Fruit fly (Drosophila melanogaster) whole organism, embryonic: ENCODE results near the gene ea.
A peak's percentile ranks its signal among the peaks of the same experiment; 100 is the strongest.

Experiments used
- Abd-B ChIP-seq: fragments of 200-800 bp; sonication (Bioruptor generic); optimal IDR thresholded peaks from 2 replicates; lab custom pipeline; 2018; ENCODE audit warnings: missing biosample characterization, mild to moderate bottlenecking, missing genetic modification characterization, moderate library complexity
- Aef1 ChIP-seq: fragments of 200-800 bp; sonication (Bioruptor generic); IDR thresholded peaks from 3 replicates; pipeline ENCODE4 v1.3.6; 2022; ENCODE audit warnings: missing biosample characterization, missing genetic modification characterization
- Atf-2 ChIP-seq: fragments of 200-800 bp; sonication (Bioruptor generic); optimal IDR thresholded peaks from 2 replicates; lab custom pipeline; 2016; ENCODE audit warnings: missing biosample characterization, missing genetic modification characterization
- Blimp-1 ChIP-seq: fragments of 200-800 bp; sonication (Bioruptor generic); optimal IDR thresholded peaks from 3 replicates; lab custom pipeline; 2018; ENCODE audit warnings: missing biosample characterization, missing genetic modification characterization, mild to moderate bottlenecking, moderate library complexity, missing genetic modification reagents
- CG10959 ChIP-seq: fragments of 200-800 bp; sonication (Bioruptor generic); IDR thresholded peaks from 2 replicates; pipeline ENCODE4 v1.3.6; 2022; ENCODE audit warnings: missing biosample characterization, missing genetic modification characterization
- CG11456 ChIP-seq: fragments of 200-800 bp; sonication (Bioruptor generic); IDR thresholded peaks from 3 replicates; pipeline ENCODE4 v1.3.6; 2022; ENCODE audit warnings: missing biosample characterization, missing genetic modification characterization
- CG11560 ChIP-seq: fragments of 200-800 bp; sonication (Bioruptor generic); IDR thresholded peaks from 3 replicates; pipeline ENCODE4 v1.3.6; 2022; ENCODE audit warnings: missing biosample characterization, missing genetic modification characterization
- CG12219 ChIP-seq: fragments of 200-800 bp; sonication (Bioruptor generic); optimal IDR thresholded peaks from 3 replicates; lab custom pipeline; 2018; ENCODE audit warnings: missing biosample characterization, mild to moderate bottlenecking, missing genetic modification characterization
- CG14667 ChIP-seq: fragments of 200-800 bp; sonication (Bioruptor generic); IDR thresholded peaks from 2 replicates; pipeline ENCODE4 v1.3.6; 2022; ENCODE audit warnings: missing biosample characterization, missing genetic modification characterization
- CG1529 ChIP-seq: fragments of 200-800 bp; sonication (Bioruptor generic); optimal IDR thresholded peaks from 3 replicates; lab custom pipeline; 2018; ENCODE audit warnings: missing biosample characterization, missing genetic modification characterization
- CG1603 ChIP-seq: fragments of 200-800 bp; sonication (Bioruptor generic); optimal IDR thresholded peaks from 2 replicates; lab custom pipeline; 2019; ENCODE audit warnings: missing biosample characterization, mild to moderate bottlenecking, missing genetic modification characterization, moderate library complexity
- CG16813 ChIP-seq: fragments of 200-800 bp; sonication (Bioruptor generic); IDR thresholded peaks from 3 replicates; pipeline ENCODE4 v1.3.6; 2022; ENCODE audit warnings: missing biosample characterization, missing genetic modification characterization; ENCODE audit not compliant: partially characterized antibody
- CG17328 ChIP-seq: fragments of 200-800 bp; sonication (Bioruptor generic); IDR thresholded peaks from 2 replicates; pipeline ENCODE4 v1.3.6; 2022; ENCODE audit warnings: missing biosample characterization, missing genetic modification characterization
- CG18011 ChIP-seq: fragments of 200-800 bp; sonication (Bioruptor generic); optimal IDR thresholded peaks from 2 replicates; lab custom pipeline; 2017; ENCODE audit warnings: missing biosample characterization, missing genetic modification characterization, mild to moderate bottlenecking, moderate library complexity, missing genotype
- CG2116 ChIP-seq: fragments of 200-800 bp; sonication (Bioruptor generic); optimal IDR thresholded peaks from 3 replicates; lab custom pipeline; 2018; ENCODE audit warnings: missing biosample characterization, mild to moderate bottlenecking, missing genetic modification characterization
- CG30403 ChIP-seq: fragments of 200-800 bp; sonication (Bioruptor generic); optimal IDR thresholded peaks from 3 replicates; lab custom pipeline; 2016; ENCODE audit warnings: missing biosample characterization, missing genetic modification characterization
- CG31224 ChIP-seq: fragments of 200-800 bp; sonication (Bioruptor generic); IDR thresholded peaks from 2 replicates; pipeline ENCODE4 v1.3.6; 2022; ENCODE audit warnings: missing biosample characterization, missing genetic modification characterization
- CG3838 ChIP-seq: fragments of 200-800 bp; sonication (Bioruptor generic); optimal IDR thresholded peaks from 3 replicates; lab custom pipeline; 2016; ENCODE audit warnings: missing biosample characterization, missing genetic modification characterization
- CG4328 ChIP-seq: fragments of 200-800 bp; sonication (Bioruptor generic); optimal IDR thresholded peaks from 3 replicates; lab custom pipeline; 2017; ENCODE audit warnings: missing biosample characterization, missing genetic modification reagents, missing genetic modification characterization
- CG43689 ChIP-seq: fragments of 200-800 bp; sonication (Bioruptor generic); IDR thresholded peaks from 2 replicates; pipeline ENCODE4 v1.3.6; 2022; ENCODE audit warnings: missing biosample characterization, missing genetic modification characterization
- CG4424 ChIP-seq: fragments of 200-800 bp; sonication (Bioruptor generic); optimal IDR thresholded peaks from 3 replicates; lab custom pipeline; 2016; ENCODE audit warnings: missing biosample characterization, missing genetic modification characterization
- CG4707 ChIP-seq: fragments of 200-800 bp; sonication (Bioruptor generic); optimal IDR thresholded peaks from 2 replicates; lab custom pipeline; 2018; ENCODE audit warnings: missing biosample characterization, mild to moderate bottlenecking, missing genetic modification characterization, moderate library complexity
- CG4730 ChIP-seq: fragments of 200-800 bp; sonication (Bioruptor generic); IDR thresholded peaks from 2 replicates; pipeline ENCODE4 v1.3.6; 2022; ENCODE audit warnings: missing biosample characterization, missing genetic modification characterization
- CG7987 ChIP-seq: fragments of 200-800 bp; sonication (Bioruptor generic); optimal IDR thresholded peaks from 2 replicates; lab custom pipeline; 2018; ENCODE audit warnings: missing biosample characterization, mild to moderate bottlenecking, missing genetic modification characterization, moderate library complexity
- CG8924 ChIP-seq: fragments of 200-800 bp; optimal IDR thresholded peaks from 3 replicates; lab custom pipeline; 2019; ENCODE audit warnings: missing biosample characterization, mild to moderate bottlenecking, missing genetic modification characterization, moderate library complexity
- CG9437 ChIP-seq: fragments of 200-800 bp; sonication (Bioruptor generic); optimal IDR thresholded peaks from 2 replicates; lab custom pipeline; 2018; ENCODE audit warnings: missing biosample characterization, mild to moderate bottlenecking, missing genetic modification characterization
- CkIIα-i1 ChIP-seq: fragments of 200-800 bp; sonication (Bioruptor generic); IDR thresholded peaks from 2 replicates; pipeline ENCODE4 v1.3.6; 2022; ENCODE audit warnings: missing biosample characterization, missing genetic modification characterization
- Dad ChIP-seq: fragments of 200-800 bp; sonication (Bioruptor generic); optimal IDR thresholded peaks from 3 replicates; lab custom pipeline; 2016; ENCODE audit warnings: missing biosample characterization, missing genetic modification characterization
- Dip3 ChIP-seq: fragments of 200-800 bp; sonication (Bioruptor generic); optimal IDR thresholded peaks from 3 replicates; lab custom pipeline; 2016; ENCODE audit warnings: missing biosample characterization, missing genetic modification characterization
- Fer2 ChIP-seq: fragments of 200-800 bp; sonication (Bioruptor generic); optimal IDR thresholded peaks from 2 replicates; lab custom pipeline; 2018; ENCODE audit warnings: missing biosample characterization, mild to moderate bottlenecking, missing genetic modification characterization, moderate library complexity
- Lhr ChIP-seq: fragments of 200-800 bp; sonication (Bioruptor generic); optimal IDR thresholded peaks from 3 replicates; lab custom pipeline; 2017; ENCODE audit warnings: mild to moderate bottlenecking, missing biosample characterization, missing genetic modification reagents, missing genetic modification characterization
- MBD-R2 ChIP-seq: fragments of 200-800 bp; sonication (Bioruptor generic); IDR thresholded peaks from 2 replicates; pipeline ENCODE4 v1.3.6; 2022; ENCODE audit warnings: missing biosample characterization, missing genetic modification characterization
- Meics ChIP-seq: fragments of 200-800 bp; sonication (Bioruptor generic); optimal IDR thresholded peaks from 2 replicates; lab custom pipeline; 2017; ENCODE audit warnings: missing biosample characterization, mild to moderate bottlenecking, missing genetic modification characterization
- Pdp1 ChIP-seq, 2 experiments: fragments of 200-800 bp; sonication (Bioruptor generic); optimal IDR thresholded peaks; 3 replicates each; lab custom pipeline; 2016; ENCODE audit warnings: missing biosample characterization in 2 of 2, missing genetic modification characterization in 2 of 2, mild to moderate bottlenecking in 1 of 2, moderate library complexity in 1 of 2
- amos ChIP-seq: fragments of 200-800 bp; sonication (Bioruptor generic); IDR thresholded peaks from 2 replicates; pipeline ENCODE4 v1.3.6; 2022; ENCODE audit warnings: missing biosample characterization, missing genetic modification characterization; ENCODE audit not compliant: partially characterized antibody
- ara ChIP-seq: fragments of 200-800 bp; sonication (Bioruptor generic); IDR thresholded peaks from 2 replicates; pipeline ENCODE4 v1.3.6; 2022; ENCODE audit warnings: missing biosample characterization, missing genetic modification characterization
- cas ChIP-seq: fragments of 200-800 bp; sonication (Bioruptor generic); IDR thresholded peaks from 2 replicates; pipeline ENCODE4 v1.3.6; 2022; ENCODE audit warnings: missing biosample characterization, missing genetic modification characterization
- chm ChIP-seq: fragments of 200-800 bp; sonication (Bioruptor generic); IDR thresholded peaks from 2 replicates; pipeline ENCODE4 v1.3.6; 2022; ENCODE audit warnings: missing biosample characterization, missing genetic modification characterization
- fd102C ChIP-seq: fragments of 200-800 bp; sonication (Bioruptor generic); optimal IDR thresholded peaks from 2 replicates; lab custom pipeline; 2018; ENCODE audit warnings: missing biosample characterization, mild to moderate bottlenecking, missing genetic modification characterization, moderate library complexity
- fd96Cb ChIP-seq: fragments of 200-800 bp; sonication (Bioruptor generic); optimal IDR thresholded peaks from 2 replicates; lab custom pipeline; 2018; ENCODE audit warnings: missing biosample characterization, mild to moderate bottlenecking, missing genetic modification characterization, moderate library complexity
- hkb ChIP-seq, 2 experiments: fragments of 200-800 bp in 1 of 2; fragments of >200 bp in 1 of 2; sonication (Bioruptor generic) in 1 of 2; IDR thresholded peaks in 1 of 2; optimal IDR thresholded peaks in 1 of 2; 2 replicates each; pipeline versions ENCODE4 v1.3.6 to Lab custom; 2017 to 2022; ENCODE audit warnings: missing biosample characterization in 1 of 2, missing genetic modification characterization in 1 of 2
- pita ChIP-seq: fragments of 200-800 bp; sonication (Bioruptor generic); optimal IDR thresholded peaks from 2 replicates; lab custom pipeline; 2017; ENCODE audit warnings: missing biosample characterization, mild to moderate bottlenecking, missing genetic modification characterization
- stc ChIP-seq: fragments of 200-800 bp; sonication (Bioruptor generic); IDR thresholded peaks from 2 replicates; pipeline ENCODE4 v1.3.6; 2022; ENCODE audit warnings: missing biosample characterization, missing genetic modification characterization
- tap ChIP-seq: fragments of 200-800 bp; optimal IDR thresholded peaks from 3 replicates; lab custom pipeline; 2019; ENCODE audit warnings: missing biosample characterization, mild to moderate bottlenecking, missing genetic modification characterization, moderate library complexity
- tgo ChIP-seq: fragments of 200-800 bp; sonication (Bioruptor generic); IDR thresholded peaks from 3 replicates; pipeline ENCODE4 v1.3.6; 2022; ENCODE audit warnings: missing biosample characterization, missing genetic modification characterization
- tin ChIP-seq: fragments of 200-800 bp; sonication (Bioruptor generic); optimal IDR thresholded peaks from 3 replicates; lab custom pipeline; 2016; ENCODE audit warnings: missing biosample characterization, missing genetic modification characterization
- wdn ChIP-seq: fragments of 200-800 bp; sonication (Bioruptor generic); IDR thresholded peaks from 2 replicates; pipeline ENCODE4 v1.3.6; 2022; ENCODE audit warnings: missing biosample characterization, missing genetic modification characterization

ea gene

dm6 chr3R:15342432-15342925, 13.9 kb downstream of the ea start (continued):
- TF ChIP-seq CG4730 (GFP tag; lab: Robert Waterston, UW): 0 out of 2 replicates have a peak, but pooled peaks have one; percentile 5
- peak; percentile 16; the same call in 1 of the 2 replicates for TF ChIP-seq CG31224 (GFP tag; lab: Robert Waterston, UW)
- no peak for TF ChIP-seq CG11560 (tag; lab: Robert Waterston, UW)
- TF ChIP-seq ara (GFP tag; lab: Robert Waterston, UW): peak; percentile 22; the same call in 1 of the 2 replicates
- no peak for TF ChIP-seq hkb (optimal IDR thresholded peaks at IDR 0.05; lab: Kevin White, UChicago)
- 0 out of 2 replicates have a peak, but pooled peaks have one; percentile 23 for TF ChIP-seq hkb (GFP tag; IDR thresholded peaks at IDR 0.05; lab: Robert Waterston, UW)
- 0 out of 3 replicates have a peak, but pooled peaks have one; percentile 21 for TF ChIP-seq CG16813
- no peak for TF ChIP-seq CG3838 (GFP tag; lab: Kevin White, UChicago)
- TF ChIP-seq CG1603 (tag; lab: Kevin White, UChicago): no peak
- peak; percentile 25; the same call in 2 of the 3 replicates for TF ChIP-seq tgo (GFP tag; lab: Robert Waterston, UW)
- TF ChIP-seq Pdp1 (GFP tag; optimal IDR thresholded peaks at IDR 0.05; lab: Kevin White, UChicago): peak in 1 of 2 experiments; percentile 4
- no peak for TF ChIP-seq cas (GFP tag; lab: Robert Waterston, UW)
- peak; percentile 63 for TF ChIP-seq Blimp-1 (GFP tag; lab: Kevin White, UChicago)
- TF ChIP-seq CG17328: no peak; the same call in 1 of the 2 replicates
- TF ChIP-seq CG11456 (GFP tag; lab: Robert Waterston, UW): peak; percentile 56; the same call in 2 of the 3 replicates
- TF ChIP-seq CG14667 (GFP tag; lab: Robert Waterston, UW): peak; percentile 34; the same call in 1 of the 2 replicates
- TF ChIP-seq stc (GFP tag; lab: Robert Waterston, UW): peak; percentile 4; the same call in 1 of the 2 replicates
- 0 out of 2 replicates have a peak, but pooled peaks have one; percentile 44 for TF ChIP-seq CG10959 (GFP tag; lab: Robert Waterston, UW)
- peak; percentile 23; the same call in 1 of the 2 replicates for TF ChIP-seq chm
- no peak for TF ChIP-seq CG4328
- no peak for TF ChIP-seq tap (tag; lab: Kevin White, UChicago)

- TF ChIP-seq fd102C (GFP tag; lab: Kevin White, UChicago) (no peak), MBD-R2 (GFP tag; lab: Robert Waterston, UW) (peak; percentile 44), Dad (peak; percentile 54), CG4707 (GFP tag; lab: Kevin White, UChicago) (no peak), CG8924 (tag; lab: Kevin White, UChicago) (peak; percentile 79), wdn (GFP tag; lab: Robert Waterston, UW) (no peak), fd96Cb (tag; lab: Kevin White, UChicago) (peak; percentile 41), CG12219 (GFP tag; lab: Kevin White, UChicago) (no peak), Lhr (GFP tag; lab: Kevin White, UChicago) (no peak), tin (peak; percentile 53), CkIIα-i1 (GFP tag; lab: Robert Waterston, UW) (no peak), Abd-B (GFP tag; lab: Kevin White, UChicago) (no peak), CG4424 (GFP tag; lab: Kevin White, UChicago) (peak; percentile 71), Meics (GFP tag; lab: Kevin White, UChicago) (peak; percentile 81), pita (GFP tag; lab: Kevin White, UChicago) (no peak), CG2116 (peak; percentile 64), CG1529 (peak; percentile 47), CG9437 (GFP tag; lab: Kevin White, UChicago) (peak; percentile 79), Aef1 (GFP tag; lab: Robert Waterston, UW) (peak; percentile 11; the same call in 1 of the 3 replicates), CG43689 (GFP tag; lab: Robert Waterston, UW) (0 out of 2 replicates have a peak, but pooled peaks have one; percentile 11), Dip3 (GFP tag; lab: Kevin White, UChicago) (peak; percentile 58), CG7987 (no peak), amos (GFP tag; lab: Robert Waterston, UW) (peak; percentile 40; the same call in 1 of the 2 replicates), CG30403 (GFP tag; lab: Kevin White, UChicago) (peak; percentile 77), CG18011 (GFP tag; lab: Kevin White, UChicago) (peak; percentile 36), Atf-2 (peak; percentile 69), Fer2 (tag; lab: Kevin White, UChicago) (no peak)
These were observed 14.6 kb downstream of the ea start, which contains the start of gene Nagk for dm6 chr3R:15342926-15343685. Gene Nagk (minus strand): TSS chr3R:15343256.
